Worm (Caenorhabditis elegans) whole organism, midembryonic: ENCODE data around the gene K08E4.2.

Experiments used
- cog-1 ChIP-seq: sonication (generic microtip); optimal IDR thresholded peaks from 2 replicates; lab custom pipeline; 2016; ENCODE audit warnings: missing genetic modification characterization, missing compliant biosample characterization
- flt-1 ChIP-seq: fragments of 200-800 bp; sonication (Bioruptor generic); IDR thresholded peaks from 2 replicates; pipeline ENCODE4 v1.3.6; 2022; ENCODE audit warnings: missing genetic modification characterization, missing compliant biosample characterization
- med-1 ChIP-seq: sonication (generic microtip); optimal IDR thresholded peaks from 2 replicates; lab custom pipeline; 2017; ENCODE audit warnings: missing genetic modification characterization, mild to moderate bottlenecking, missing compliant biosample characterization, antibody characterized with exemption, missing genetic modification reagents; ENCODE audit not compliant: insufficient read depth
- ref-1 ChIP-seq: fragments of 200-800 bp; sonication (Bioruptor generic); conservative IDR thresholded peaks from 2 replicates; pipeline ENCODE4 v1.3.6; 2022; ENCODE audit warnings: missing genetic modification reagents, missing genetic modification characterization, missing compliant biosample characterization
- tab-1 ChIP-seq: fragments of 200-800 bp; sonication (Bioruptor generic); IDR thresholded peaks from 2 replicates; pipeline ENCODE4 v1.3.6; 2022; ENCODE audit warnings: missing genetic modification characterization, missing compliant biosample characterization
- ztf-29 ChIP-seq: fragments of 200-800 bp; sonication (Bioruptor generic); IDR thresholded peaks from 2 replicates; pipeline ENCODE4 v1.3.6; 2022; ENCODE audit warnings: missing genetic modification reagents, missing genetic modification characterization, missing compliant biosample characterization

ce11 chrIV:12057508-12057907, 1.1 kb upstream of the K08E4.2 start, which contains the start of gene K08E4.3:
- TF ChIP-seq tab-1 (no peak), cog-1 (tag; lab: Kevin White, UChicago) (no peak), flt-1 (GFP tag; lab: Robert Waterston, UW) (no peak), ref-1 (GFP tag; lab: Robert Waterston, UW) (no peak), med-1 (GFP tag; lab: Kevin White, UChicago) (no peak), ztf-29 (GFP tag; lab: Robert Waterston, UW) (no peak)
